Worm (Caenorhabditis elegans) whole organism, early embryonic: ENCODE data around the gene K07E1.1.

ENCODE experiments used
- B0310.2 ChIP-seq: sonication (generic microtip); optimal IDR thresholded peaks from 2 replicates; lab custom pipeline; 2016; ENCODE audit warnings: mild to moderate bottlenecking, missing genetic modification characterization, missing compliant biosample characterization
- F13C5.2 ChIP-seq: sonication (generic microtip); optimal IDR thresholded peaks from 2 replicates; lab custom pipeline; 2017; ENCODE audit warnings: mild to moderate bottlenecking, missing genetic modification characterization, inconsistent platforms, missing compliant biosample characterization
- aly-1 ChIP-seq: sonication (generic microtip); optimal IDR thresholded peaks from 2 replicates; lab custom pipeline; 2016; ENCODE audit warnings: missing genetic modification characterization, missing compliant biosample characterization
- ama-1 ChIP-seq: fragments of 150-350 bp; optimal IDR thresholded peaks from 2 replicates; lab custom pipeline; 2014
- ceh-13 ChIP-seq: fragments of 200-800 bp; sonication (Bioruptor generic); optimal IDR thresholded peaks from 2 replicates; lab custom pipeline; 2018; ENCODE audit warnings: mild to moderate bottlenecking, missing genetic modification characterization, missing compliant biosample characterization
- ceh-36 ChIP-seq: sonication (generic microtip); optimal IDR thresholded peaks from 2 replicates; lab custom pipeline; 2016; ENCODE audit warnings: missing genetic modification characterization, inconsistent platforms, missing compliant biosample characterization
- ets-7 ChIP-seq: sonication (generic microtip); optimal IDR thresholded peaks from 2 replicates; lab custom pipeline; 2016; ENCODE audit warnings: missing genotype, missing genetic modification characterization, missing compliant biosample characterization
- flt-1 ChIP-seq: fragments of 200-800 bp; sonication (Bioruptor generic); IDR thresholded peaks from 2 replicates; pipeline ENCODE4 v1.3.6; 2022; ENCODE audit warnings: missing genetic modification characterization, missing compliant biosample characterization
- hmbx-1 ChIP-seq: sonication (generic microtip); optimal IDR thresholded peaks from 2 replicates; lab custom pipeline; 2016; ENCODE audit warnings: mild to moderate bottlenecking, missing genetic modification characterization, missing compliant biosample characterization
- hmg-4 ChIP-seq: fragments of 200-800 bp; sonication (Bioruptor generic); optimal IDR thresholded peaks from 2 replicates; lab custom pipeline; 2018; ENCODE audit warnings: mild to moderate bottlenecking, missing genetic modification characterization, missing compliant biosample characterization
- hnd-1 ChIP-seq: sonication (generic microtip); optimal IDR thresholded peaks from 2 replicates; lab custom pipeline; 2016; ENCODE audit warnings: missing genetic modification characterization, missing compliant biosample characterization
- pes-1 ChIP-seq: fragments of 200-800 bp; sonication (Bioruptor generic); IDR thresholded peaks from 2 replicates; pipeline ENCODE4 v1.3.6; 2022; ENCODE audit warnings: missing genetic modification reagents, missing genetic modification characterization, missing compliant biosample characterization
- scrt-1 ChIP-seq: fragments of 200-800 bp; sonication (Bioruptor generic); IDR thresholded peaks from 2 replicates; pipeline ENCODE4 v1.3.6; 2022; ENCODE audit warnings: missing genetic modification characterization, missing compliant biosample characterization
- sea-1 ChIP-seq: fragments of 200-800 bp; sonication (Bioruptor generic); conservative IDR thresholded peaks from 2 replicates; pipeline ENCODE4 v1.3.6; 2022; ENCODE audit warnings: missing genetic modification characterization, missing compliant biosample characterization
- tbx-11 ChIP-seq: fragments of 200-800 bp; sonication (Bioruptor generic); IDR thresholded peaks from 2 replicates; pipeline ENCODE4 v1.3.6; 2022; ENCODE audit warnings: missing genetic modification characterization, missing compliant biosample characterization
- tbx-37 ChIP-seq: fragments of 200-800 bp; sonication (Bioruptor generic); conservative IDR thresholded peaks from 2 replicates; pipeline ENCODE4 v1.3.6; 2022; ENCODE audit warnings: missing genetic modification reagents, missing genetic modification characterization, missing compliant biosample characterization
- tra-4 ChIP-seq: sonication (generic microtip); optimal IDR thresholded peaks from 2 replicates; lab custom pipeline; 2017; ENCODE audit warnings: missing genetic modification characterization, missing compliant biosample characterization

Gene K07E1.1

ce11 chrII:4590086-4590485 is 39.2 kb downstream of the K07E1.1 start:
- TF ChIP-seq tbx-11 (no peak), B0310.2 (no peak), ets-7 (no peak), pes-1 (GFP tag; lab: Robert Waterston, UW) (no peak), aly-1 (no peak), ceh-36 (tag; lab: Kevin White, UChicago) (no peak), tbx-37 (GFP tag; lab: Robert Waterston, UW) (no peak), sea-1 (GFP tag; lab: Robert Waterston, UW) (no peak), hmbx-1 (no peak), ceh-13 (no peak), hnd-1 (tag; lab: Kevin White, UChicago) (no peak), F13C5.2 (tag; lab: Kevin White, UChicago) (no peak), hmg-4 (GFP tag; lab: Kevin White, UChicago) (no peak)

ce11 chrII:4590660-4591059 is 39.8 kb downstream of the K07E1.1 start:
- TF ChIP-seq pes-1 (GFP tag; lab: Robert Waterston, UW), result no peak
- peak; percentile 29 for TF ChIP-seq ama-1 (lab: Kevin White, UChicago)

DNA sequence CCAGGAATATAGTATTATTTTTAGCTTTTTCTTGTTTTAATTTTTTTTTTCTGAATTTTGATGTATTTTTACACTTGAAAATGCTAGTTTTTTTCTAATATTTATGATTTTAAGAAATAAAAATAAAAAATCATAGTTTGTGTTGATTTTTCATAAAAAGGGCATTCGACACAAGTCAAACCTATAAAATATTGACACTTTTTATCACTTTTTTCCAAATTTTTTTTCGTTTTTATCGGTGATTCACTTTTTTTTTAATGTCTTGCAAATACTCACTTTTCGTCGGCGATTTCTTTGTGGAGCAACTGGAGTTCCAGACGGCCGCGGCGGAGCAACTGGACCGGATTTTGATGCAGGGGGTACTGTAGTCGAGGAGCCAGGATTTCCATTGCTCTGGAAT is 46.6 kb downstream of the K07E1.1 start:
- TF ChIP-seq hnd-1 (tag; lab: Kevin White, UChicago) (no peak), ceh-13 (no peak), sea-1 (GFP tag; lab: Robert Waterston, UW) (no peak), ama-1 (lab: Kevin White, UChicago) (no peak), pes-1 (GFP tag; lab: Robert Waterston, UW) (no peak), hmbx-1 (no peak), B0310.2 (no peak), F13C5.2 (tag; lab: Kevin White, UChicago) (no peak), ceh-36 (tag; lab: Kevin White, UChicago) (no peak)

DNA sequence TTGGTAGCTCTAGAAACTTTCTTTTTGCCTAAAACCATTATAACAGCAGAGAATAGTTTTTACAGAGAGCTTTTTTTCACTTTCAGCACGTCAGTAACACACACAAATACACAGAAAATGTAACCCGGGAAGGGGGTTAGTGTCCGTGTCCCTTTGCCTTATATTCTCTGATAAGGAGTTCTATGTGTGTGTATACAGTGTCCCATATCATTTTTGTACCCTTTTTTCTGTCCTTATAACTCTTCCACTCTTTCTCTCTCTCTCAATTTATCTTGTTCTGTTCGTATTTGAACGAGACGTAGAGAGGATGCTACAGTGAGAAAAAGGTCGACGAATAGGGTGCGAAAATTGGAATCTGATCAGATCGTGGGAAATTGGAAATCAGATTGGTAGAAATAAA is 47.9 kb downstream of the K07E1.1 start:
- no peak for TF ChIP-seq tbx-11
- no peak for TF ChIP-seq F13C5.2 (tag; lab: Kevin White, UChicago)
- TF ChIP-seq pes-1 (GFP tag; lab: Robert Waterston, UW), result no peak
- no peak for TF ChIP-seq hnd-1 (tag; lab: Kevin White, UChicago)
- TF ChIP-seq tbx-37 (GFP tag; lab: Robert Waterston, UW), result no peak
- TF ChIP-seq aly-1, result no peak
- no peak for TF ChIP-seq B0310.2
- TF ChIP-seq tra-4 (tag; lab: Kevin White, UChicago), result no peak
- TF ChIP-seq flt-1, result no peak
- TF ChIP-seq sea-1 (GFP tag; lab: Robert Waterston, UW), result no peak
- TF ChIP-seq ets-7, result no peak
- TF ChIP-seq hmg-4 (GFP tag; lab: Kevin White, UChicago), result no peak
- TF ChIP-seq hmbx-1, result no peak

ce11 chrII:4599838-4600237 is 49.0 kb downstream of the K07E1.1 start:
- TF ChIP-seq hmbx-1, result no peak
- TF ChIP-seq ama-1 (lab: Kevin White, UChicago), result no peak
- TF ChIP-seq scrt-1, result no peak
- TF ChIP-seq flt-1, result no peak
- TF ChIP-seq pes-1 (GFP tag; lab: Robert Waterston, UW), result no peak
- TF ChIP-seq hmg-4 (GFP tag; lab: Kevin White, UChicago), result no peak
- no peak for TF ChIP-seq tbx-11
- TF ChIP-seq hnd-1 (tag; lab: Kevin White, UChicago), result no peak
- TF ChIP-seq aly-1, result no peak
- TF ChIP-seq tbx-37 (GFP tag; lab: Robert Waterston, UW), result no peak
- no peak for TF ChIP-seq ceh-36 (tag; lab: Kevin White, UChicago)
- TF ChIP-seq sea-1 (GFP tag; lab: Robert Waterston, UW), result no peak
- no peak for TF ChIP-seq F13C5.2 (tag; lab: Kevin White, UChicago)
- TF ChIP-seq ceh-13, result no peak
- no peak for TF ChIP-seq B0310.2
- no peak for TF ChIP-seq ets-7
- TF ChIP-seq tra-4 (tag; lab: Kevin White, UChicago), result no peak

DNA sequence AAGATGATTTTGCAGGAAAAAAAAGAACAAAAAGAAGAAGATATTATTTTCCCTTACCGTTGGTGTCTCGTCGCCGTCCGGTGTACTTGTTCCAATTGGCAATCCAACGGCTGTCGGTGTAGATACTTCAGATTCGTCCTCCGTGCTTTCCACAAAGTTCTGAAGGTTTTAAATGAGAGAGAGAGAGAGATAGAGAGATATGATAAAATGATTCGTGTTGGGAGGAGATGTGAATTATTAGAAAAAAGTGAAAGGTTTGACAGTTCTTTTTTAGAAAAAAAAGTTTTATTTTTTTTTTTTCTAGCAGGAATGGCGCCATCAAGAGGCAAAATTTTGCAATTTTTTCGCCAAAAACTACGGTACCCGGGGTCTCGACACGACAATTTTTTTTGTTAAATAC is 49.4 kb downstream of the K07E1.1 start:
- TF ChIP-seq flt-1 (no peak), aly-1 (no peak), hmbx-1 (no peak), scrt-1 (no peak), ama-1 (lab: Kevin White, UChicago) (no peak), ceh-13 (no peak)

DNA sequence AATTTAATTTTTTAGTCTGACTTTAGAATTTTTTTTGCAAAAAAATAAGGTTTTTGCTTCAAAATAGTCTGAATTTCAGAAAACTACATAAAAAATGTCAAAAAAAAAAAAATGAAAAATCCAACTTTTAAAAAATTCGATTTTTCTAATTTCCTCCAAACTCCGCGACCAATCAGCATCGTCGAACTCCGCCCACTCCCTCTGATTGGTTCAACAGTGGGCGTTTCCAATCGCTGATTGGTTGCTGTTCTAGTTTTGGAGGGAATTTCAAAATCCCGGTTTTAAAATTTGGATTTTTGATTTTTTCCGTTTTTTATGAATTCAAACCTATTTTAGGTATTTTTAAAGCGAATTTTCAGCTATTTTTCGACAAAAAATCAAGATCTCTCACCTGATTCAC is 49.9 kb downstream of the K07E1.1 start:
- TF ChIP-seq hmg-4 (GFP tag; lab: Kevin White, UChicago) (no peak), tbx-11 (no peak), tbx-37 (GFP tag; lab: Robert Waterston, UW) (no peak), pes-1 (GFP tag; lab: Robert Waterston, UW) (no peak), ceh-13 (no peak), aly-1 (no peak), ceh-36 (tag; lab: Kevin White, UChicago) (no peak), F13C5.2 (tag; lab: Kevin White, UChicago) (no peak), flt-1 (no peak), scrt-1 (no peak), B0310.2 (no peak), ets-7 (no peak), hnd-1 (tag; lab: Kevin White, UChicago) (no peak)

ce11 chrII:4601256-4601655 is 50.4 kb downstream of the K07E1.1 start, which contains the start of gene ipla-1:
ipla-1 (minus strand) TSS chrII:4601356.
- TF ChIP-seq hnd-1 (tag; lab: Kevin White, UChicago) (no peak), ceh-36 (tag; lab: Kevin White, UChicago) (no peak), ets-7 (no peak), aly-1 (no peak)
